Fruit fly (Drosophila melanogaster) whole organism, prepupa: ENCODE results near the gene ppk28.

Experiments used
- Blimp-1 ChIP-seq: fragments of 200-800 bp; sonication (Bioruptor generic); optimal IDR thresholded peaks from 3 replicates; lab custom pipeline; 2017; ENCODE audit warnings: missing biosample characterization, missing genetic modification characterization, mild to moderate bottlenecking, moderate library complexity, missing genetic modification reagents
- CG10631 ChIP-seq: fragments of 200-800 bp; sonication (Bioruptor generic); optimal IDR thresholded peaks from 2 replicates; lab custom pipeline; 2016; ENCODE audit warnings: missing biosample characterization, missing genetic modification characterization
- CG10669 ChIP-seq: fragments of 200-800 bp; sonication (Bioruptor generic); optimal IDR thresholded peaks from 3 replicates; lab custom pipeline; 2018; ENCODE audit warnings: missing biosample characterization, mild to moderate bottlenecking, missing genetic modification characterization, moderate library complexity
- CG11294 ChIP-seq: fragments of 200-800 bp; sonication (Bioruptor generic); IDR thresholded peaks from 2 replicates; pipeline ENCODE4 v1.3.6; 2022; ENCODE audit warnings: missing biosample characterization, missing genetic modification characterization
- CG11762 ChIP-seq: fragments of 200-800 bp; sonication (Bioruptor generic); optimal IDR thresholded peaks from 3 replicates; lab custom pipeline; 2016; ENCODE audit warnings: missing biosample characterization, missing genetic modification characterization; ENCODE audit not compliant: insufficient read depth
- CG15336 ChIP-seq: fragments of 200-800 bp; sonication (Bioruptor generic); IDR thresholded peaks from 2 replicates; pipeline ENCODE4 v1.3.6; 2022; ENCODE audit warnings: missing biosample characterization, missing genetic modification characterization
- CG16779 ChIP-seq: fragments of 200-800 bp; sonication (Bioruptor generic); optimal IDR thresholded peaks from 3 replicates; lab custom pipeline; 2017; ENCODE audit warnings: missing biosample characterization, mild to moderate bottlenecking, missing genetic modification characterization
- CG31627 ChIP-seq: fragments of 200-800 bp; sonication (Bioruptor generic); optimal IDR thresholded peaks from 3 replicates; lab custom pipeline; 2016; ENCODE audit warnings: missing biosample characterization, missing genetic modification characterization
- CG32006 ChIP-seq: fragments of 200-800 bp; sonication (Bioruptor generic); optimal IDR thresholded peaks from 3 replicates; lab custom pipeline; 2017; ENCODE audit warnings: missing biosample characterization, mild to moderate bottlenecking, missing genetic modification characterization
- CG34406 ChIP-seq: fragments of 200-800 bp; sonication (Bioruptor generic); optimal IDR thresholded peaks from 3 replicates; lab custom pipeline; 2016; ENCODE audit warnings: missing biosample characterization, missing genetic modification characterization
- CG4318 ChIP-seq: fragments of 200-800 bp; sonication (Bioruptor generic); optimal IDR thresholded peaks from 3 replicates; lab custom pipeline; 2017; ENCODE audit warnings: missing biosample characterization, mild to moderate bottlenecking, missing genetic modification characterization
- CG6163 ChIP-seq: fragments of 200-800 bp; sonication (Bioruptor generic); IDR thresholded peaks from 3 replicates; pipeline ENCODE4 v1.3.6; 2022; ENCODE audit warnings: missing biosample characterization, missing genetic modification characterization
- CG6276 ChIP-seq: fragments of 200-800 bp; sonication (Bioruptor generic); optimal IDR thresholded peaks from 2 replicates; lab custom pipeline; 2017; ENCODE audit warnings: missing biosample characterization, mild to moderate bottlenecking, missing genetic modification characterization
- CG6792 ChIP-seq: fragments of 200-800 bp; sonication (Bioruptor generic); optimal IDR thresholded peaks from 3 replicates; lab custom pipeline; 2016; ENCODE audit warnings: missing biosample characterization, missing genetic modification characterization
- CG7368 ChIP-seq: fragments of 200-800 bp; sonication (Bioruptor generic); optimal IDR thresholded peaks from 3 replicates; lab custom pipeline; 2016; ENCODE audit warnings: missing biosample characterization, missing genetic modification characterization
- CG8119 ChIP-seq: fragments of 200-800 bp; sonication (Bioruptor generic); IDR thresholded peaks from 3 replicates; pipeline ENCODE4 v1.3.6; 2022; ENCODE audit warnings: missing biosample characterization, missing genetic modification characterization
- CG8319 ChIP-seq: fragments of 200-800 bp; sonication (Bioruptor generic); optimal IDR thresholded peaks from 3 replicates; lab custom pipeline; 2016; ENCODE audit warnings: missing biosample characterization, missing genetic modification characterization
- CG9139 ChIP-seq: fragments of 200-800 bp; sonication (Bioruptor generic); optimal IDR thresholded peaks from 3 replicates; lab custom pipeline; 2017; ENCODE audit warnings: missing biosample characterization, mild to moderate bottlenecking, missing genetic modification characterization
- Eip75B ChIP-seq: fragments of 200-800 bp; sonication (Bioruptor generic); optimal IDR thresholded peaks from 3 replicates; lab custom pipeline; 2016; ENCODE audit warnings: missing biosample characterization, missing genetic modification characterization
- Eip93F ChIP-seq: fragments of 200-800 bp; sonication (Bioruptor generic); optimal IDR thresholded peaks from 2 replicates; lab custom pipeline; 2016; ENCODE audit warnings: missing biosample characterization, mild to moderate bottlenecking, missing genetic modification characterization
- Ets21C ChIP-seq: fragments of 200-800 bp; sonication (Bioruptor generic); optimal IDR thresholded peaks from 3 replicates; lab custom pipeline; 2016; ENCODE audit warnings: missing biosample characterization, missing genetic modification characterization
- Ets96B ChIP-seq: fragments of 200-800 bp; optimal IDR thresholded peaks from 2 replicates; lab custom pipeline; 2019; ENCODE audit warnings: missing biosample characterization, mild to moderate bottlenecking, missing genetic modification characterization, moderate library complexity
- Hr38 ChIP-seq: sonication (Bioruptor generic); optimal IDR thresholded peaks from 2 replicates; lab custom pipeline; 2016; ENCODE audit warnings: missing biosample characterization, missing genetic modification characterization
- Hr4 ChIP-seq: fragments of 200-800 bp; sonication (Bioruptor generic); optimal IDR thresholded peaks from 3 replicates; lab custom pipeline; 2016; ENCODE audit warnings: missing biosample characterization, missing genetic modification characterization
- Met ChIP-seq: fragments of 200-800 bp; sonication (Bioruptor generic); optimal IDR thresholded peaks from 3 replicates; lab custom pipeline; 2016; ENCODE audit warnings: missing biosample characterization, missing genetic modification characterization
- OdsH ChIP-seq: fragments of 200-800 bp; sonication (Bioruptor generic); optimal IDR thresholded peaks from 3 replicates; lab custom pipeline; 2016; ENCODE audit warnings: missing biosample characterization, missing genetic modification characterization
- Smox ChIP-seq: fragments of 200-800 bp; sonication (Bioruptor generic); optimal IDR thresholded peaks from 3 replicates; lab custom pipeline; 2016; ENCODE audit warnings: missing biosample characterization, missing genetic modification characterization
- Sox102F ChIP-seq: fragments of 200-800 bp; sonication (Bioruptor generic); optimal IDR thresholded peaks from 2 replicates; lab custom pipeline; 2016; ENCODE audit warnings: missing biosample characterization, mild to moderate bottlenecking, missing genetic modification characterization
- Sox14 ChIP-seq: fragments of 200-800 bp; sonication (Bioruptor generic); optimal IDR thresholded peaks from 3 replicates; lab custom pipeline; 2016; ENCODE audit warnings: missing biosample characterization, missing genetic modification characterization
- Sox15 ChIP-seq: fragments of 200-800 bp; sonication (Bioruptor generic); optimal IDR thresholded peaks from 3 replicates; lab custom pipeline; 2016; ENCODE audit warnings: missing biosample characterization, missing genetic modification characterization
- cyc ChIP-seq: fragments of 200-800 bp; sonication (Bioruptor generic); optimal IDR thresholded peaks from 3 replicates; lab custom pipeline; 2016; ENCODE audit warnings: missing biosample characterization, missing genetic modification characterization
- dac ChIP-seq: fragments of 200-800 bp; sonication (Bioruptor generic); optimal IDR thresholded peaks from 2 replicates; lab custom pipeline; 2017; ENCODE audit warnings: missing biosample characterization, mild to moderate bottlenecking, missing genetic modification characterization
- dsx ChIP-seq: fragments of 200-800 bp; optimal IDR thresholded peaks from 3 replicates; lab custom pipeline; 2019; ENCODE audit warnings: missing biosample characterization, mild to moderate bottlenecking, missing genetic modification characterization, moderate library complexity; ENCODE audit not compliant: poor library complexity, severe bottlenecking
- eg ChIP-seq: fragments of 200-800 bp; sonication (Bioruptor generic); IDR thresholded peaks from 3 replicates; pipeline ENCODE4 v1.3.6; 2022; ENCODE audit warnings: missing biosample characterization, missing genetic modification characterization
- esn ChIP-seq: fragments of 200-800 bp; sonication (Bioruptor generic); optimal IDR thresholded peaks from 2 replicates; lab custom pipeline; 2016; ENCODE audit warnings: missing biosample characterization, mild to moderate bottlenecking, missing genetic modification characterization, moderate library complexity
- fd59A ChIP-seq: fragments of 200-800 bp; sonication (Bioruptor generic); optimal IDR thresholded peaks from 2 replicates; lab custom pipeline; 2017; ENCODE audit warnings: missing biosample characterization, mild to moderate bottlenecking, missing genetic modification characterization, missing genetic modification reagents
- fd85E ChIP-seq: fragments of 200-800 bp; sonication (Bioruptor generic); optimal IDR thresholded peaks from 3 replicates; lab custom pipeline; 2016; ENCODE audit warnings: missing biosample characterization, missing genetic modification characterization
- lz ChIP-seq: fragments of 200-800 bp; sonication (Bioruptor generic); optimal IDR thresholded peaks from 3 replicates; lab custom pipeline; 2016; ENCODE audit warnings: missing biosample characterization, missing genetic modification characterization
- net ChIP-seq: fragments of 200-800 bp; sonication (Bioruptor generic); optimal IDR thresholded peaks from 3 replicates; lab custom pipeline; 2016; ENCODE audit warnings: missing biosample characterization, missing genetic modification characterization
- salr ChIP-seq, 2 experiments: fragments of 200-800 bp; sonication (Bioruptor generic); optimal IDR thresholded peaks; 3 replicates each; lab custom pipeline; 2016 to 2018; ENCODE audit warnings: missing biosample characterization in 2 of 2, missing genetic modification characterization in 2 of 2, mild to moderate bottlenecking in 1 of 2
- spab ChIP-seq: fragments of 200-800 bp; sonication (Bioruptor generic); optimal IDR thresholded peaks from 2 replicates; lab custom pipeline; 2017; ENCODE audit warnings: missing biosample characterization, mild to moderate bottlenecking, missing genetic modification characterization, missing genetic modification reagents
- ss ChIP-seq, 2 experiments: fragments of 200-800 bp; sonication (Bioruptor generic); optimal IDR thresholded peaks; 2 replicates in 1 of 2; 3 replicates in 1 of 2; lab custom pipeline; 2017 to 2018; ENCODE audit warnings: mild to moderate bottlenecking in 2 of 2, missing biosample characterization in 2 of 2, missing genetic modification characterization in 2 of 2, moderate library complexity in 1 of 2
- svp ChIP-seq: fragments of 200-800 bp; sonication (Bioruptor generic); peaks from one replicate; lab custom pipeline; 2016; ENCODE audit warnings: missing biosample characterization, missing genetic modification characterization
- vri ChIP-seq: fragments of 200-800 bp; sonication (Bioruptor generic); optimal IDR thresholded peaks from 3 replicates; lab custom pipeline; 2016; ENCODE audit warnings: missing biosample characterization, mild to moderate bottlenecking, missing genetic modification characterization

The ppk28 gene

dm6 chrX:16830081-16830480 is 24.2 kb downstream of the ppk28 start (continued):
- TF ChIP-seq Eip93F (GFP tag; lab: Kevin White, UChicago) (no peak), Hr38 (GFP tag; lab: Kevin White, UChicago) (no peak), CG6792 (GFP tag; lab: Kevin White, UChicago) (no peak), vri (GFP tag; lab: Kevin White, UChicago) (no peak), CG7368 (GFP tag; lab: Kevin White, UChicago) (no peak), fd85E (GFP tag; lab: Kevin White, UChicago) (no peak), dsx (GFP tag; lab: Kevin White, UChicago) (no peak), CG15336 (GFP tag; lab: Robert Waterston, UW) (no peak)

DNA sequence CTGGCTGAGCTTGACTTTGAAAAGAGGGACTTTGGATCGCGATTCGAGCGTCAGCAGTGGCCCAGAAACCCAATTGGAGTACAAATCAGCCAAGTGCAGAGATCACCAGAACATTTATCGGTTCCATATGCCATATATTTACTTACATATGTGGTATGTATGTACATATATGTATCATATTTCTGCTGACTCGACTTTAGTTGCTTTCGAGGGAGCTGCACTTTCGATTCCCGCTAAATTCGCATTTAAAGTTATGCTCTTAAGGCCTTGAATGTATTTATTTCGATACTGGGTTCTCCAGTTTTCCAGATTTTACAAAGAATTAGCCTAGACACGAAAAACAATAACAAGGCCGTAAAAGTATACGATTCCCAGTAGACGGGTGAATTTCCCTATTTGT is 26.0 kb downstream of the ppk28 start:
- no peak for TF ChIP-seq eg (GFP tag; lab: Robert Waterston, UW)
- TF ChIP-seq OdsH (GFP tag; lab: Kevin White, UChicago) = no peak
- TF ChIP-seq CG6276 (GFP tag; lab: Kevin White, UChicago) = no peak
- no peak for TF ChIP-seq vri (GFP tag; lab: Kevin White, UChicago)
- TF ChIP-seq CG9139 (GFP tag; lab: Kevin White, UChicago) = no peak
- TF ChIP-seq Ets96B = no peak
- no peak for TF ChIP-seq CG34406 (GFP tag; lab: Kevin White, UChicago)
- TF ChIP-seq Met (GFP tag; lab: Kevin White, UChicago) = no peak
- TF ChIP-seq CG10631 (GFP tag; lab: Kevin White, UChicago) = no peak
- TF ChIP-seq cyc (GFP tag; lab: Kevin White, UChicago) = no peak
- TF ChIP-seq fd59A (GFP tag; lab: Kevin White, UChicago) = no peak

DNA sequence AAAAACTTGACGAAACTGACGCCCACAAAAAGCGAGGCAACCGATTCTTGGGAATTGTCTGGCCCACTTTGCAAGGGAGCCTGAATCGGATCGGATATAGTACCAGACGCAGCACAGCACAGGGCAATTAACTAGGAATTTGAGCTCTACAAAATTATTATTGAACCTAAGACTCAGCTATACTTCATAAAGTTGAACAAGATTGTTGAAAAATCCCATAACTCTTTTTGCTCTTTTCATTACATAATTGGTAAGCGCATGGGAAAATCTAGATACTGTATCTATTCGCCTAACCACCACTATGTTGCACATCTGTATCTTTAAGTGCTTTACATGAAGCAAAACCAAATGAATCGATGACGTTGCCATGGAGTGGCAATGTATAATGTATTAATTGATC is 27.2 kb downstream of the ppk28 start:
- TF ChIP-seq spab (GFP tag; lab: Kevin White, UChicago) (peak; percentile 79), CG32006 (GFP tag; lab: Kevin White, UChicago) (peak; percentile 86), svp (peak; percentile 65), Sox102F (GFP tag; lab: Kevin White, UChicago) (peak; percentile 49), dac (GFP tag; lab: Kevin White, UChicago) (peak; percentile 46), Sox14 (GFP tag; lab: Kevin White, UChicago) (peak; percentile 82), Hr4 (GFP tag; lab: Kevin White, UChicago) (peak; percentile 86), CG6163 (GFP tag; lab: Robert Waterston, UW) (peak; percentile 90), Eip93F (GFP tag; lab: Kevin White, UChicago) (no peak), CG8119 (GFP tag; lab: Robert Waterston, UW) (peak; percentile 89), cyc (GFP tag; lab: Kevin White, UChicago) (peak; percentile 63), salr (GFP tag; optimal IDR thresholded peaks at IDR 0.05; lab: Kevin White, UChicago) (peak; percentile 68 to 75), CG16779 (peak; percentile 75), CG31627 (GFP tag; lab: Kevin White, UChicago) (peak; percentile 58), esn (peak; percentile 62), OdsH (GFP tag; lab: Kevin White, UChicago) (peak; percentile 84), Smox (GFP tag; lab: Kevin White, UChicago) (peak; percentile 52), CG10669 (peak; percentile 89), ss (GFP tag; optimal IDR thresholded peaks at IDR 0.05; lab: Kevin White, UChicago) (peak; percentile 84 to 87), CG10631 (GFP tag; lab: Kevin White, UChicago) (peak; percentile 81), fd59A (GFP tag; lab: Kevin White, UChicago) (peak; percentile 81), CG15336 (GFP tag; lab: Robert Waterston, UW) (peak; percentile 87), CG7368 (GFP tag; lab: Kevin White, UChicago) (peak; percentile 79), Blimp-1 (no peak), net (peak; percentile 85), CG9139 (GFP tag; lab: Kevin White, UChicago) (peak; percentile 74), fd85E (GFP tag; lab: Kevin White, UChicago) (peak; percentile 29), Met (GFP tag; lab: Kevin White, UChicago) (peak; percentile 56), Ets21C (GFP tag; lab: Kevin White, UChicago) (peak; percentile 32), Ets96B (peak; percentile 86), CG6792 (GFP tag; lab: Kevin White, UChicago) (peak; percentile 78), CG6276 (GFP tag; lab: Kevin White, UChicago) (peak; percentile 81), CG4318 (peak; percentile 62), CG11762 (peak; percentile 79), dsx (GFP tag; lab: Kevin White, UChicago) (peak; percentile 90), lz (GFP tag; lab: Kevin White, UChicago) (peak; percentile 63), Eip75B (peak; percentile 84), eg (GFP tag; lab: Robert Waterston, UW) (peak; percentile 92), CG8319 (GFP tag; lab: Kevin White, UChicago) (peak; percentile 66), Sox15 (GFP tag; lab: Kevin White, UChicago) (peak; percentile 62), CG11294 (GFP tag; lab: Robert Waterston, UW) (peak; percentile 78)
